Worm (Caenorhabditis elegans) whole organism, L2 larva: ENCODE results near the gene F58G1.7.

Experiments
- F13H6.1 ChIP-seq: sonication (generic microtip); optimal IDR thresholded peaks from 2 replicates; lab custom pipeline; 2016; ENCODE audit warnings: missing genetic modification characterization, missing compliant biosample characterization
- ama-1 ChIP-seq: fragments of 150-350 bp; optimal IDR thresholded peaks from 2 replicates; lab custom pipeline; 2018; ENCODE audit warnings: inconsistent platforms
- nhr-23 ChIP-seq: fragments of 150-350 bp; optimal IDR thresholded peaks from 2 replicates; lab custom pipeline; 2014; ENCODE audit warnings: missing biosample characterization, missing genetic modification reagents, missing genetic modification characterization
- snpc-4 ChIP-seq: fragments of 150-350 bp; optimal IDR thresholded peaks from 2 replicates; lab custom pipeline; 2014; ENCODE audit warnings: missing biosample characterization, missing genetic modification characterization
- unc-39 ChIP-seq: fragments of 150-350 bp; optimal IDR thresholded peaks from 2 replicates; lab custom pipeline; 2014; ENCODE audit warnings: missing biosample characterization, missing genetic modification characterization
- ztf-1 ChIP-seq: fragments of 200-800 bp; sonication (Bioruptor generic); conservative IDR thresholded peaks from 2 replicates; pipeline ENCODE4 v1.3.6; 2022; ENCODE audit warnings: missing genetic modification characterization, missing compliant biosample characterization
- ztf-11 ChIP-seq: sonication (generic microtip); optimal IDR thresholded peaks from 2 replicates; lab custom pipeline; 2017; ENCODE audit warnings: missing biosample characterization, missing genetic modification characterization

DNA sequence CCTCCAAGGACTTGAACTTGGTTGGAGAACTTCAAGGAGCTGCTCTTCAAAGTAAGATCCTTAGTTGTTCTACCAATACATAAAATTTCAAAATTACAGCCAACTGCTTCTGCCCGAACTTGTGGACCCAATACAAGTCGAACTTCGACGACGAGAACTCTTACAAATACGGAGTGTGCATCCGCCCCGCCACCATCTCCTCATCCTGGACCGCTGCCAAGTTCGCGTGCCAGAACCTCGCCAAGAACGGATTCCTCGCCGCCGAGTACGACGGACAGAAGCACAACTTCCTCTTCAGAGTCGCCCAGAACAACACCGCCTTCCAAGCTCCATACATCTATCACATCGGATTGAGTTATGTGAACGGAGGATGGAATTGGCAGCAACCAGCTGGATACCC, 51.4 kb downstream of the F58G1.7 start:
- TF ChIP-seq snpc-4 (tag; lab: Kevin White, UChicago) (no peak), nhr-23 (tag; lab: Kevin White, UChicago) (no peak), ztf-11 (tag; lab: Kevin White, UChicago) (no peak), unc-39 (no peak), ama-1 (lab: Kevin White, UChicago) (no peak), F13H6.1 (no peak), ztf-1 (GFP tag; lab: Robert Waterston, UW) (no peak)
